Worm (Caenorhabditis elegans): ENCODE measurements around the gene F47D12.9.

ce11 chrIII:6339919-6340434 lies 36.8 kb upstream of the F47D12.9 start, which contains the start of gene let-767:
- TF ChIP-seq R02D3.7 (tag; optimal IDR thresholded peaks at IDR 0.05) (no peak), unc-39 (tag; optimal IDR thresholded peaks at IDR 0.05) (no peak), snpc-4 (tag; optimal IDR thresholded peaks at IDR 0.05) (no peak), egl-5 (tag; optimal IDR thresholded peaks at IDR 0.05) (no peak), nhr-25 (tag; optimal IDR thresholded peaks at IDR 0.05) (no peak), nhr-28 (tag; optimal IDR thresholded peaks at IDR 0.05) (no peak)

All from whole organism, L3 larva.